Worm (Caenorhabditis elegans) whole organism, L2 larva: ENCODE results near the gene nhr-123.

Source experiments
- aly-2 ChIP-seq: fragments of 150-350 bp; optimal IDR thresholded peaks from 2 replicates; lab custom pipeline; 2014; ENCODE audit warnings: missing biosample characterization, missing genetic modification characterization
- ceh-16 ChIP-seq: fragments of 150-350 bp; optimal IDR thresholded peaks from 2 replicates; lab custom pipeline; 2014; ENCODE audit warnings: missing biosample characterization, missing genetic modification characterization
- egl-27 ChIP-seq: sonication (generic microtip); optimal IDR thresholded peaks from 3 replicates; lab custom pipeline; 2017; ENCODE audit warnings: missing biosample characterization, missing genetic modification reagents, missing genetic modification characterization
- mbf-1 ChIP-seq: sonication (generic microtip); optimal IDR thresholded peaks from 2 replicates; lab custom pipeline; 2017; ENCODE audit warnings: missing biosample characterization, missing genetic modification characterization
- nhr-11 ChIP-seq: fragments of 150-350 bp; optimal IDR thresholded peaks from 2 replicates; lab custom pipeline; 2014; ENCODE audit warnings: missing biosample characterization, missing genetic modification characterization
- nhr-12 ChIP-seq: fragments of 150-350 bp; optimal IDR thresholded peaks from 2 replicates; lab custom pipeline; 2014; ENCODE audit warnings: missing biosample characterization, missing genetic modification characterization
- nhr-21 ChIP-seq: fragments of 150-350 bp; optimal IDR thresholded peaks from 2 replicates; lab custom pipeline; 2014; ENCODE audit warnings: missing biosample characterization, missing genetic modification characterization
- skn-1 ChIP-seq: sonication (generic microtip); optimal IDR thresholded peaks from 2 replicates; lab custom pipeline; 2017; ENCODE audit warnings: missing biosample characterization, missing genetic modification characterization
- sma-3 ChIP-seq: sonication (generic microtip); optimal IDR thresholded peaks from 2 replicates; lab custom pipeline; 2016; ENCODE audit warnings: missing genetic modification reagents, missing genetic modification characterization, missing compliant biosample characterization
- zag-1 ChIP-seq: fragments of 150-350 bp; optimal IDR thresholded peaks from 2 replicates; lab custom pipeline; 2014; ENCODE audit warnings: missing biosample characterization, missing genetic modification characterization

DNA sequence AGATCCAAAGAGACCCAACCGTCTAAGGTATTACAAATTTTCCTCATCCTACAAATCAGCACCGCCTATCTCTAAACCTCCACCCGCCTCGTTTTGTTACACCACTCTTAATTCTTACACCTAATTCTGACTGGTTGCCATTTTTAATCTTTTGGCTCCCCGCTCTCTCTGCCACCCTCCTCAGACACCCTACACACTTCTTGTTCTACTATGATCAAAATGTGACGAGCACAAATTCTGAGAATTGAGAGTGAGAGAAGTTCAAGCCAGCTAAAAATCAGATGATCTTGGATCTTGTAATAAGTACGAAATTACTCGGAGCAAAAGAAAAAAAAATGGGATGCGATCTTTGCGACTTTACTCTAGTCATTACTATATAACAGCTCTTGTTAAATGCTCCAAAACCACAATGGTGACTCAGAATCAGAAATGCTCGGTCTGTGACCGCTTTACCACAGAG lies 47.0 kb upstream of the nhr-123 start, which contains the start of gene nhr-252:
- TF ChIP-seq aly-2 (tag; lab: Kevin White, UChicago) = no peak
- no peak for TF ChIP-seq skn-1 (tag; lab: Kevin White, UChicago)
- no peak for TF ChIP-seq mbf-1 (tag; lab: Kevin White, UChicago)
- no peak for TF ChIP-seq zag-1 (tag; lab: Kevin White, UChicago)
- TF ChIP-seq nhr-11 = no peak
- no peak for TF ChIP-seq sma-3
- TF ChIP-seq ceh-16 (tag; lab: Kevin White, UChicago) = no peak
- no peak for TF ChIP-seq nhr-12 (tag; lab: Kevin White, UChicago)
- no peak for TF ChIP-seq nhr-21 (tag; lab: Kevin White, UChicago)
- no peak for TF ChIP-seq egl-27
